Worm (Caenorhabditis elegans): Measurements from ENCODE around the gene cyl-1.

Gene cyl-1

DNA sequence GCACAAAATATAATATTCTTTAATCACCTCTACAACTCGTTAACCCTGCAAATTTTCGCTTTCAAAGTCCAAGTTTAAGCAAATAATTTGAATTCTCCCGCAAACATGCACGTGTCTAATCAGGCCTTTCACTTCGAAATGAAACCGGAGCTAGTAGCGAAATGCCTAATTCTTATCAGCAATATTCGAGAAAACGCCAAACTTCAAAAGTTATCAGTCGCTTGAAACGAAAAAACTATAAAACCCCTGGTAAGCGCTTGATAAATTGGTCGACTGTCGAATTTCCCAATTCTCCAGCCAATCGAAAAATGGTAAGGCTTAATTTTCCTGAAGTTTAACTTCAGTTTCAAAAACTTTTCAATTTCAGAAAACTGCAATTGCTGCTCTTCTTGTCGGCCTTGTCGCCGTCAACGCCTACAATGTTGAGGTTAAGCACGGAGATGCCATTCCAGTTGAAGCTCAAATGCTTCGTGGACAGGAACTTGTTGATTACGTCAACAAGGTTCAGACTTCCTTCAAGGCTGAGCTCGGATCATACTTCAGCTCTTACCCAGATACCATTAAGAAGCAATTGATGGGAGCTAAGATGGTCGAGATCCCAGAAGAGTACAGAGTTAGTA, 9.5 kb upstream of the cyl-1 start, which contains the start of gene cpr-9 (continued):
- TF ChIP-seq die-1 (tag; optimal IDR thresholded peaks at IDR 0.05) (no peak), zfh-2 (GFP tag; conservative IDR thresholded peaks at IDR 0.05) (no peak), hlh-12 (tag; optimal IDR thresholded peaks at IDR 0.05) (no peak), F55B11.4 (tag; optimal IDR thresholded peaks at IDR 0.05; ENCODE audit: borderline replicate concordance, insufficient read depth) (no peak), sea-2 (GFP tag; IDR thresholded peaks at IDR 0.05) (no peak), lsy-27 (tag; optimal IDR thresholded peaks at IDR 0.05; ENCODE audit: borderline replicate concordance, insufficient read depth) (no peak), let-526 (GFP tag; IDR thresholded peaks at IDR 0.05) (peak; percentile 54; the same call in 1 of the 2 replicates), cebp-1 (GFP tag; IDR thresholded peaks at IDR 0.05) (no peak), cebp-1 (tag; optimal IDR thresholded peaks at IDR 0.05) (peak; percentile 24), K12H6.12 (tag; optimal IDR thresholded peaks at IDR 0.05) (no peak), nhr-80 (tag; optimal IDR thresholded peaks at IDR 0.05) (peak; percentile 21), snpc-3.4 (tag; optimal IDR thresholded peaks at IDR 0.05) (no peak)

DNA sequence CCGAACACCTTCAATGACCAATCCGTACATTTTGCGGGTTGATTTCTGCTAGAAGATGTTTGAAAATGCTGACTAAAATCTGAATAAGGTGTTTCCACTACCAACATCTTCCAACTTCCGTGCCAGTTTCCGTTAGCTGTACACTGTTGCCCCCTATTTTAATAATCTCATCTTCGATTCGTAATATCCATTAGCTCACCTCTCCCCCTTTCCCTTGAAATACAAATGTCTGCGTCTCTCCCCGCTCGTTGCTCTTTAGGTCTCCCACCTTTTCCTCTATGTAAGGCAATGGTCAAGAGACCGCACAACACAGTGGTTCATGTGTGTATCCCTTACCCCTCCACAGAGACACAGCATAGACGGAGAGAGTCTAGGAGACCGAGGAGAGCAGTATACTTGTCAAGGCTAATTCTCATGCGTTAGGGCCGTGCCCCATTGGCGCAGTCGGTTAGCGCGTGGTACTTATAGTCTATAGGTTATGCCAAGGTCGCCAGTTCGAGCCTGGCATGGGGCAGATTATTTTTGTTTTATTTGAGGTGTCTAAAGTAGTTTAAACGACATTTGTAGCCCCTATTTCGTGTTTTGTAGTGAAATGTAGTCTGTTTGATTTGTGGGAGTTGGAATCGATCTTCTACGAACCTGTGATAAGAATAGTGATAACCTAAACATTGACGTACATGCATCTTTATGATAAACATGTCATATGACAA, 8.4 kb upstream of the cyl-1 start, which contains the start of gene gcy-33:
TSS of gene gcy-33 (minus strand) at position 51 of the 710 bp plus-strand sequence.
- TF ChIP-seq F49E8.2 (tag; optimal IDR thresholded peaks at IDR 0.05; ENCODE audit: insufficient read depth), result peak; percentile 59
- TF ChIP-seq lin-54 (GFP tag; optimal IDR thresholded peaks at IDR 0.05), result peak; percentile 73
- no peak for TF ChIP-seq cebp-1 (GFP tag; IDR thresholded peaks at IDR 0.05)
- peak; percentile 84 for TF ChIP-seq cebp-1 (tag; optimal IDR thresholded peaks at IDR 0.05)
- TF ChIP-seq dpl-1 (GFP tag; optimal IDR thresholded peaks at IDR 0.05), result no peak
- peak; percentile 89 for TF ChIP-seq die-1 (tag; optimal IDR thresholded peaks at IDR 0.05)
- no peak for TF ChIP-seq zfh-2 (GFP tag; conservative IDR thresholded peaks at IDR 0.05)
- TF ChIP-seq F57A8.1 (GFP tag; optimal IDR thresholded peaks at IDR 0.05), result peak; percentile 83
- no peak for TF ChIP-seq F57C9.4 (tag; optimal IDR thresholded peaks at IDR 0.05)
- TF ChIP-seq nhr-120 (GFP tag; IDR thresholded peaks at IDR 0.05), result 0 out of 2 replicates have a peak, but pooled peaks have one; percentile 67
- peak; percentile 77 for TF ChIP-seq ztf-25 (GFP tag; IDR thresholded peaks at IDR 0.05)
- peak; percentile 86 for TF ChIP-seq ceh-27 (GFP tag; optimal IDR thresholded peaks at IDR 0.05)
- no peak for TF ChIP-seq sdz-38 (tag; optimal IDR thresholded peaks at IDR 0.05)
- peak; percentile 46 for TF ChIP-seq mes-4 (tag; optimal IDR thresholded peaks at IDR 0.05)
- no peak for TF ChIP-seq snpc-4 (GFP tag; optimal IDR thresholded peaks at IDR 0.05)
- peak; percentile 42 to 87 (median 76) for TF ChIP-seq snpc-4 (tag; optimal IDR thresholded peaks at IDR 0.05)
- TF ChIP-seq hsf-1 (GFP tag; IDR thresholded peaks at IDR 0.05), result peak; percentile 68
- no peak for TF ChIP-seq hlh-26 (GFP tag; conservative IDR thresholded peaks at IDR 0.05)
- TF ChIP-seq lsy-27 (tag; optimal IDR thresholded peaks at IDR 0.05; ENCODE audit: borderline replicate concordance, insufficient read depth), result peak; percentile 64
- TF ChIP-seq ztf-22 (GFP tag; optimal IDR thresholded peaks at IDR 0.05), result peak; percentile 94
- TF ChIP-seq ccch-3 (GFP tag; optimal IDR thresholded peaks at IDR 0.05), result no peak
- no peak for TF ChIP-seq nfya-2 (GFP tag; IDR thresholded peaks at IDR 0.05)
- TF ChIP-seq hmg-20 (GFP tag; IDR thresholded peaks at IDR 0.05), result peak; percentile 46; the same call in 1 of the 2 replicates
- peak; percentile 28; the same call in 1 of the 2 replicates for TF ChIP-seq Y67H2A.10 (GFP tag; conservative IDR thresholded peaks at IDR 0.05)
- peak; percentile 12; the same call in 1 of the 2 replicates for TF ChIP-seq ceh-40 (GFP tag; IDR thresholded peaks at IDR 0.05)
- peak; percentile 54 for TF ChIP-seq lsl-1 (GFP tag; optimal IDR thresholded peaks at IDR 0.05)
- peak; percentile 54; the same call in 1 of the 2 replicates for TF ChIP-seq Y95B8A.8 (GFP tag; IDR thresholded peaks at IDR 0.05)
- no peak; the same call in 1 of the 2 replicates for TF ChIP-seq attf-6 (GFP tag; IDR thresholded peaks at IDR 0.05)
- TF ChIP-seq repo-1 (tag; optimal IDR thresholded peaks at IDR 0.05), result peak; percentile 93
- TF ChIP-seq nhr-90 (tag; optimal IDR thresholded peaks at IDR 0.05), result peak; percentile 94
- TF ChIP-seq egl-18 (GFP tag; IDR thresholded peaks at IDR 0.05), result no peak
- TF ChIP-seq tbx-9 (tag; optimal IDR thresholded peaks at IDR 0.05; ENCODE audit: borderline replicate concordance), result no peak
- TF ChIP-seq lag-1 (GFP tag; IDR thresholded peaks at IDR 0.05), result peak; percentile 85; the same call in 1 of the 2 replicates
- TF ChIP-seq let-607 (tag; optimal IDR thresholded peaks at IDR 0.05), result peak; percentile 41 to 76
- TF ChIP-seq unc-62 (GFP tag; optimal IDR thresholded peaks at IDR 0.05), result no peak
- TF ChIP-seq efl-1 (GFP tag; optimal IDR thresholded peaks at IDR 0.05), result no peak

Data from whole organism, young adult.